Worm (Caenorhabditis elegans): ENCODE results near the gene ctsa-1.1.

DNA sequence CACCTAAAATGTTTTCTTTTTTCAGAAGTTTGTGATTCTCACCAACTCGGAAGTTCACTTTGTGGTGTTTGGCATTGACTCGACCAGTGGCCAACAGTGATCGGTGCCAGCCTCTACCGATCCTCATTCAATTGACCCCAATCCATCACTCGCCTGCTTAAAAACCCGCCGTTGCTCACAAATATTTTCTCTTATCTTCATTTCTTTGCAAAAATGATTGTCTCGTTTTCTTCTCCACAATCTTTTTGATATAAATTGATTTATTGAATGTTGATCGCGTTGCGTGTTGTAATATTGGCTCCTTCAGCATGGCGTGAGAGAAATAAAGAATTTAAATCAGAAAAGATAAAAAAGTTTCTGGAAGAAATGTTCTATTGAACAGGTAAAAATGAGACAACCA is 863 bp upstream of the ctsa-1.1 start:
- TF ChIP-seq unc-130 (GFP tag; optimal IDR thresholded peaks at IDR 0.05) (no peak), skn-1 (tag; optimal IDR thresholded peaks at IDR 0.05) (no peak), nhr-76 (tag; optimal IDR thresholded peaks at IDR 0.05) (no peak)
